Fruit fly (Drosophila melanogaster): ENCODE data around the gene aub.

aub gene

dm6 chr2L:11037583-11038517 lies 36.6 kb upstream of the aub start (continued):
- TF ChIP-seq CG3847 (GFP tag; IDR thresholded peaks at IDR 0.05) (no peak), tup (GFP tag; optimal IDR thresholded peaks at IDR 0.05) (peak; percentile 16), Hr51 (GFP tag; optimal IDR thresholded peaks at IDR 0.05) (peak in 1 of 2 experiments; percentile 65), Lpt (GFP tag; optimal IDR thresholded peaks at IDR 0.05) (no peak), fd96Cb (tag; optimal IDR thresholded peaks at IDR 0.05) (peak; percentile 44), Blimp-1 (GFP tag; optimal IDR thresholded peaks at IDR 0.05) (peak; percentile 41)

dm6 chr2L:11034495-11034894 lies 33.2 kb upstream of the aub start, which contains the start of gene CG18666:
Gene CG18666 (plus strand): TSS chr2L:11034795.
- TF ChIP-seq Oli (tag; optimal IDR thresholded peaks at IDR 0.05) (no peak), CG8388 (GFP tag; optimal IDR thresholded peaks at IDR 0.05) (no peak), Doc2 (GFP tag; IDR thresholded peaks at IDR 0.05) (no peak), da (GFP tag; optimal IDR thresholded peaks at IDR 0.05) (no peak), Fer2 (tag; optimal IDR thresholded peaks at IDR 0.05) (no peak), so (GFP tag; IDR thresholded peaks at IDR 0.05) (no peak), CG1603 (tag; optimal IDR thresholded peaks at IDR 0.05) (no peak), CTCF (GFP tag; optimal IDR thresholded peaks at IDR 0.05) (no peak)

dm6 chr2L:11032285-11032970 lies 31.2 kb upstream of the aub start:
- TF ChIP-seq Deaf1 (tag; optimal IDR thresholded peaks at IDR 0.05) (peak; percentile 47), CG6272 (GFP tag; IDR thresholded peaks at IDR 0.05) (no peak), Sry-β (GFP tag; optimal IDR thresholded peaks at IDR 0.05) (peak; percentile 60), crol (GFP tag; IDR thresholded peaks at IDR 0.05) (peak; percentile 57), Drgx (GFP tag; IDR thresholded peaks at IDR 0.05) (peak; percentile 45; the same call in 1 of the 2 replicates), disco-r (GFP tag; optimal IDR thresholded peaks at IDR 0.05) (no peak), nom (GFP tag; optimal IDR thresholded peaks at IDR 0.05) (peak; percentile 50), Ets65A (GFP tag) (peak; percentile 26)

dm6 chr2L:11027825-11028496 lies 26.7 kb upstream of the aub start:
- peak; percentile 75 for TF ChIP-seq CG5180 (GFP tag; optimal IDR thresholded peaks at IDR 0.05)
- TF ChIP-seq oc (tag; optimal IDR thresholded peaks at IDR 0.05), result peak; percentile 51
- no peak for TF ChIP-seq prd (optimal IDR thresholded peaks at IDR 0.05)
- no peak for TF ChIP-seq prd (GFP tag; IDR thresholded peaks at IDR 0.05)

dm6 chr2L:11027213-11027612 lies 25.9 kb upstream of the aub start:
- TF ChIP-seq nom (GFP tag; optimal IDR thresholded peaks at IDR 0.05) (peak; percentile 26), Mrtf (GFP tag; IDR thresholded peaks at IDR 0.05) (no peak), bsh (GFP tag; optimal IDR thresholded peaks at IDR 0.05) (peak in 1 of 2 experiments; percentile 28)

- TF ChIP-seq crc (GFP tag; optimal IDR thresholded peaks at IDR 0.05), result no peak
- no peak for TF ChIP-seq CG7786 (GFP tag; optimal IDR thresholded peaks at IDR 0.05)
- no peak for TF ChIP-seq HLH4C (GFP tag; IDR thresholded peaks at IDR 0.05; ENCODE audit: partially characterized antibody)
- no peak for TF ChIP-seq Blimp-1 (GFP tag; optimal IDR thresholded peaks at IDR 0.05)
- no peak for TF ChIP-seq CG9437 (GFP tag; optimal IDR thresholded peaks at IDR 0.05)
- TF ChIP-seq Six4 (GFP tag; optimal IDR thresholded peaks at IDR 0.05), result no peak
- TF ChIP-seq ken (GFP tag; IDR thresholded peaks at IDR 0.05), result no peak
- no peak for TF ChIP-seq peb (GFP tag; IDR thresholded peaks at IDR 0.05)
These were observed 22.6 kb upstream of the aub start for dm6 chr2L:11023875-11024274.

All from whole organism, embryonic.